Worm (Caenorhabditis elegans) whole organism, L4 larva: ENCODE measurements around the gene zfp-2.

Experiments
- F26F4.8 ChIP-seq: fragments of 200-800 bp; sonication (Bioruptor generic); conservative IDR thresholded peaks from 2 replicates; pipeline ENCODE4 v1.3.6; 2022; ENCODE audit warnings: missing genetic modification characterization, missing compliant biosample characterization
- F37D6.2 ChIP-seq: sonication (generic microtip); optimal IDR thresholded peaks from 2 replicates; lab custom pipeline; 2016; ENCODE audit warnings: mild to moderate bottlenecking, missing genetic modification characterization, missing compliant biosample characterization
- Y48G9A.11 ChIP-seq: fragments of 200-800 bp; sonication (Bioruptor generic); IDR thresholded peaks from 2 replicates; pipeline ENCODE4 v1.3.6; 2022; ENCODE audit warnings: missing genetic modification reagents, missing genetic modification characterization, missing compliant biosample characterization
- Y75B8A.6 ChIP-seq: fragments of 200-800 bp; sonication (Bioruptor generic); IDR thresholded peaks from 2 replicates; pipeline ENCODE4 v1.3.6; 2022; ENCODE audit warnings: missing genetic modification reagents, missing genetic modification characterization, missing compliant biosample characterization
- ZK337.2 ChIP-seq: fragments of 200-800 bp; sonication (Bioruptor generic); IDR thresholded peaks from 2 replicates; pipeline ENCODE4 v1.3.6; 2022; ENCODE audit warnings: missing genetic modification reagents, missing genetic modification characterization, missing compliant biosample characterization
- aha-1 ChIP-seq: fragments of 150-350 bp; peaks from one replicate; lab custom pipeline; 2014; ENCODE audit warnings: missing biosample characterization, missing genetic modification characterization
- ama-1 ChIP-seq: fragments of 150-350 bp; optimal IDR thresholded peaks from 2 replicates; lab custom pipeline; 2014; ENCODE audit warnings: inconsistent platforms, mixed read lengths
- ceh-28 ChIP-seq: fragments of 150-350 bp; optimal IDR thresholded peaks from 2 replicates; lab custom pipeline; 2014; ENCODE audit warnings: missing biosample characterization, missing genetic modification reagents, missing genetic modification characterization
- ceh-62 ChIP-seq: sonication (generic microtip); optimal IDR thresholded peaks from 2 replicates; lab custom pipeline; 2017; ENCODE audit warnings: missing biosample characterization, missing genetic modification characterization
- ces-1 ChIP-seq: fragments of 150-350 bp; sonication (generic microtip); optimal IDR thresholded peaks from 4 replicates; lab custom pipeline; 2014; ENCODE audit warnings: missing biosample characterization, missing genetic modification reagents, missing genetic modification characterization
- ctbp-1 ChIP-seq: fragments of 200-800 bp; sonication (Bioruptor generic); IDR thresholded peaks from 2 replicates; pipeline ENCODE4 v1.3.6; 2022; ENCODE audit warnings: missing genetic modification reagents, missing genetic modification characterization, missing compliant biosample characterization
- dpl-1 ChIP-seq: fragments of 150-350 bp; optimal IDR thresholded peaks from 2 replicates; lab custom pipeline; 2014; ENCODE audit warnings: missing biosample characterization, missing genetic modification reagents, missing genetic modification characterization
- gei-8 ChIP-seq: fragments of 200-800 bp; sonication (Bioruptor generic); optimal IDR thresholded peaks from 2 replicates; lab custom pipeline; 2018; ENCODE audit warnings: mild to moderate bottlenecking, missing genetic modification characterization, missing compliant biosample characterization
- hif-1 ChIP-seq, 2 experiments: sonication (generic microtip); optimal IDR thresholded peaks; 2 replicates each; lab custom pipeline; 2016 to 2017; ENCODE audit warnings: missing compliant biosample characterization in 2 of 2, missing genetic modification characterization in 2 of 2, missing genetic modification reagents in 2 of 2, missing genotype in 2 of 2, mild to moderate bottlenecking in 1 of 2
- hlh-11 ChIP-seq: fragments of 200-800 bp; sonication (Bioruptor generic); optimal IDR thresholded peaks from 2 replicates; lab custom pipeline; 2018; ENCODE audit warnings: mild to moderate bottlenecking, missing genetic modification characterization, missing compliant biosample characterization
- lim-7 ChIP-seq: fragments of 200-800 bp; sonication (Bioruptor generic); IDR thresholded peaks from 2 replicates; pipeline ENCODE4 v1.3.6; 2022; ENCODE audit warnings: missing genetic modification characterization, missing compliant biosample characterization
- lin-29 ChIP-seq: fragments of 200-800 bp; sonication (Bioruptor generic); IDR thresholded peaks from 2 replicates; pipeline ENCODE4 v1.3.6; 2022; ENCODE audit warnings: missing genetic modification reagents, missing genetic modification characterization, missing compliant biosample characterization
- lin-39 ChIP-seq: fragments of 150-350 bp; optimal IDR thresholded peaks from 2 replicates; lab custom pipeline; 2014; ENCODE audit warnings: missing biosample characterization, missing genetic modification reagents, missing genetic modification characterization
- mep-1 ChIP-seq: fragments of 150-350 bp; sonication (generic microtip); optimal IDR thresholded peaks from 3 replicates; lab custom pipeline; 2014; ENCODE audit warnings: missing biosample characterization, missing genetic modification characterization
- mes-2 ChIP-seq: sonication (generic microtip); optimal IDR thresholded peaks from 2 replicates; lab custom pipeline; 2016; ENCODE audit warnings: missing genotype, mild to moderate bottlenecking, missing genetic modification characterization, missing compliant biosample characterization; ENCODE audit not compliant: poor library complexity, severe bottlenecking
- nhr-10 ChIP-seq: fragments of 150-350 bp; optimal IDR thresholded peaks from 2 replicates; lab custom pipeline; 2014; ENCODE audit warnings: missing biosample characterization, missing genetic modification characterization
- nhr-237 ChIP-seq: sonication (generic microtip); optimal IDR thresholded peaks from 2 replicates; lab custom pipeline; 2017; ENCODE audit warnings: missing biosample characterization, missing genetic modification characterization
- nhr-42 ChIP-seq: fragments of 200-800 bp; sonication (Bioruptor generic); IDR thresholded peaks from 2 replicates; pipeline ENCODE4 v1.3.6; 2022; ENCODE audit warnings: missing genetic modification characterization, missing compliant biosample characterization
- nhr-6 ChIP-seq: fragments of 150-350 bp; optimal IDR thresholded peaks from 2 replicates; lab custom pipeline; 2014; ENCODE audit warnings: missing biosample characterization, missing genetic modification characterization
- nhr-77 ChIP-seq: fragments of 150-350 bp; optimal IDR thresholded peaks from 2 replicates; lab custom pipeline; 2014; ENCODE audit warnings: missing biosample characterization, missing genetic modification characterization
- rbr-2 ChIP-seq: sonication (generic microtip); optimal IDR thresholded peaks from 2 replicates; lab custom pipeline; 2016; ENCODE audit warnings: missing genotype, missing genetic modification characterization, missing compliant biosample characterization
- saeg-2 ChIP-seq: fragments of 200-800 bp; sonication (Bioruptor generic); IDR thresholded peaks from 2 replicates; pipeline ENCODE4 v1.3.6; 2022; ENCODE audit warnings: missing genetic modification reagents, missing genetic modification characterization, missing compliant biosample characterization
- sdz-12 ChIP-seq: fragments of 200-800 bp; sonication (Bioruptor generic); optimal IDR thresholded peaks from 2 replicates; lab custom pipeline; 2018; ENCODE audit warnings: mild to moderate bottlenecking, missing genetic modification characterization, missing compliant biosample characterization
- snpc-4 ChIP-seq: fragments of 150-350 bp; optimal IDR thresholded peaks from 2 replicates; lab custom pipeline; 2014; ENCODE audit warnings: missing biosample characterization, missing genetic modification characterization
- tra-1 ChIP-seq: fragments of 200-800 bp; sonication (Bioruptor generic); IDR thresholded peaks from 2 replicates; pipeline ENCODE4 v1.3.6; 2022; ENCODE audit warnings: missing genetic modification reagents, missing genetic modification characterization, missing compliant biosample characterization
- unc-130 ChIP-seq: sonication (generic microtip); optimal IDR thresholded peaks from 2 replicates; lab custom pipeline; 2016; ENCODE audit warnings: missing genetic modification reagents, missing genetic modification characterization, missing compliant biosample characterization
- unc-62 ChIP-seq, 3 experiments: fragments of 150-350 bp in 1 of 3; sonication (generic microtip); optimal IDR thresholded peaks in 2 of 3; peaks in 1 of 3; 1 replicate in 1 of 3; 2 replicates in 2 of 3; lab custom pipeline; 2014 to 2017; ENCODE audit warnings: missing biosample characterization in 3 of 3, missing genetic modification characterization in 3 of 3, missing genetic modification reagents in 3 of 3, missing genotype in 1 of 3
- vab-7 ChIP-seq: fragments of 200-800 bp; sonication (Bioruptor generic); IDR thresholded peaks from 2 replicates; pipeline ENCODE4 v1.3.6; 2022; ENCODE audit warnings: missing genetic modification reagents, missing genetic modification characterization, missing compliant biosample characterization
- zip-11 ChIP-seq: fragments of 200-800 bp; sonication (Bioruptor generic); IDR thresholded peaks from 2 replicates; pipeline ENCODE4 v1.3.6; 2022; ENCODE audit warnings: missing genetic modification characterization, missing compliant biosample characterization

The zfp-2 gene

DNA sequence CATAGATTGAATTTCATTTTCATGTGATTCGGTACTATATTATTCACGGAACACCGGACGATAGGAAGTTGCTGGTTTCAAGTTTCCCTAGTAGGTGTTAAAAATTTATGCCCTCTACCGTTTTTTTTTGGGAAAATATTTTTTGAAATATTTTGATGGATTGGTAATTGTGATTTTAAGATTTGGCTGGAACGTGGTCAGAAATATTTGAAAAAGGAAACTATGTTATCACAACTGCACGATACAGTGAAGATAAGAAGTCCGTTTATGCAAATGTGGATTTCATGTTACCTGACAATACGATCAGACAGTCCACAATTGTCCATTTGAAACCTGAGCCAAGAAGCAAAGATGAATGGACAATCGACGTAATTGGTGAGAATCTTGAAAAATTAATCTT, 34.5 kb upstream of the zfp-2 start, which contains the start of gene AH6.17:
AH6.17 (plus strand) TSS at position 185 of the 400 bp plus-strand sequence.
- TF ChIP-seq F26F4.8 (GFP tag; lab: Robert Waterston, UW) (no peak), aha-1 (tag; lab: Kevin White, UChicago) (peak; percentile 67), nhr-42 (GFP tag; lab: Robert Waterston, UW) (no peak), zip-11 (GFP tag; lab: Robert Waterston, UW) (no peak), saeg-2 (GFP tag; lab: Robert Waterston, UW) (no peak), nhr-77 (tag; lab: Kevin White, UChicago) (no peak), nhr-6 (tag; lab: Kevin White, UChicago) (no peak), unc-62 (GFP tag; optimal IDR thresholded peaks at IDR 0.05 in 1 of 2; lab: Kevin White, UChicago) (peak in 1 of 2 experiments; percentile 74), unc-62 (tag; optimal IDR thresholded peaks at IDR 0.05; lab: Kevin White, UChicago) (no peak), vab-7 (no peak), lin-39 (tag; lab: Kevin White, UChicago) (no peak), hif-1 (tag; optimal IDR thresholded peaks at IDR 0.05; lab: Kevin White, UChicago) (no peak)

DNA sequence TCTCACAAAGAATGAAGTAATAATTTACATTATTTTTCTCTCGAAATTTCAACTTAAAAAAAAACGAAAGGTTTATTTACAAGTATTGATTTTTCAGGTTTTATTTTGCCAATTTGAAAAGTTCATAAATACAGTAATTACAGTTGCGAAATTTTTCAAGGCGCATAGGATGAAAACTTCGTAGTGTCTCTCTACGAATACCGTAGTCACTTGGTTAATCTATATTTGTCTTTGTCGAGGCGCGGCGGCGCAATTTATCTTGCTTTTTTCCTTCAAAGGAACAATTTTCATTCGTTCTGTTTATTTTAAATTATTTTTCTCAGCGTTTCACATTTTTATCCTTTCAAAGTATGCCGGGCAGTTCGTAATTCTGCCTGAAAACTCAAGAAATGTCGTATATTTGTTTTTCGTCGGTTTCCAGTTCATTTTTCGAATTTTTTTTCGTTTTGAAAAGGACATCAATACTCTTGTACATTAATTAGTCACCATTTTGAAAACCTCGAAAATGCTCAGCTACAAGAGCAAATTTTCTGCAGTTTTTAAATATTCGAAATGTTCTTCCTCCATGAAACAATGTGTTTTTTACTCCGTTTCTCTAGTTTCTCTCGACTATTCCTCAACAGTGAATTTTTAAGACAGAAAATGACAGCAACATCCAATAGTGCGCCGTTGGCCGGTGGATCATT, 33.8 kb upstream of the zfp-2 start, which contains the start of gene mex-6:
mex-6 (plus strand) TSS at position 636 of the 686 bp plus-strand sequence.
- TF ChIP-seq hlh-11 (no peak), unc-130 (GFP tag; lab: Kevin White, UChicago) (peak; percentile 69), Y48G9A.11 (GFP tag; lab: Robert Waterston, UW) (peak; percentile 77)

DNA sequence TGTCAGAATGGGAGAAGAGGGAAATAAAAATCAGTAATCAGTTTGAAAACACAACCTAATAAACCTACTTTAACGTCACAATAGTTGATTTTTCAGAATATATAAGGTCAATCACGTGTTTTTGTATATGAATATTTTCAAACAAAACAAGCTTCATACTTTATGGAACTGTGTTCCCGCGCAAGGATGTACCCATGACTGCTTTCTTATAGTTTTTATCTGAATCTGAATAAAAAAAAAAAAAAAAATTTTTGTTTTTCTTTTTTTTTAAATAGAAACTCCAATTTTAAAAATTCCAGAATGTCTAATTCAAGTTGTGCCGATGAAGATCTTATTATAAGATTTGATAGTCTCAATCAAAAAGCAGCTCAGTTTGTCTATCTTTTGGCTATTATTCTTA, 29.0 kb upstream of the zfp-2 start, which contains the start of gene sra-2:
sra-2 (plus strand) TSS at position 301 of the 400 bp plus-strand sequence.
- TF ChIP-seq dpl-1 (no peak), unc-130 (GFP tag; lab: Kevin White, UChicago) (no peak), F37D6.2 (tag; lab: Kevin White, UChicago) (no peak), sdz-12 (GFP tag; lab: Kevin White, UChicago) (no peak), ceh-28 (tag; lab: Kevin White, UChicago) (no peak), ctbp-1 (GFP tag; lab: Robert Waterston, UW) (no peak), ZK337.2 (GFP tag; lab: Robert Waterston, UW) (no peak), mep-1 (tag; lab: Kevin White, UChicago) (no peak), nhr-10 (tag; lab: Kevin White, UChicago) (no peak), ama-1 (lab: Kevin White, UChicago) (no peak), ceh-62 (tag; lab: Kevin White, UChicago) (no peak), nhr-77 (tag; lab: Kevin White, UChicago) (no peak), vab-7 (no peak), lin-29 (GFP tag; lab: Robert Waterston, UW) (no peak), gei-8 (GFP tag; lab: Kevin White, UChicago) (no peak), snpc-4 (tag; lab: Kevin White, UChicago) (no peak), Y75B8A.6 (no peak), nhr-237 (no peak)

DNA sequence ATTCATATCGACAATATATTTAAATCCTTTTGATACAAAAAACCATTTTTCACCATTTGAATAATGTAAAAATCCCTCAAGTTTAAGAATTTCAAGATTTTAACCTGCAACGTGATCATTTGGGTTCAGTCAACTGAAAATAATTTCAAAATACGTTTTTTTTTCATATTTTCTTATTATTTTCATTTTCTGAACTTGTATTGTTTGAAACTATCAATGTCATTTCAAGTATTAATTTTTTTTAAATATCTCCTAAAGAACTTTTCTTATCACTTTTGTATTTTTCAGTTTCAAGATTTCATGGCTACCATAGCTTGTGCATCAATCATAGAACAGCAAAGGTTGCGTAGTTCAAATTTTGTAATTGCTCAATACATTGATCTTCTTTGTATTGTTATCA, 25.4 kb upstream of the zfp-2 start, which contains the start of gene sra-9:
sra-9 (plus strand) TSS at position 301 of the 400 bp plus-strand sequence.
- TF ChIP-seq zip-11 (GFP tag; lab: Robert Waterston, UW) (no peak), unc-130 (GFP tag; lab: Kevin White, UChicago) (no peak), ces-1 (GFP tag; lab: Kevin White, UChicago) (no peak), aha-1 (tag; lab: Kevin White, UChicago) (peak; percentile 52), mes-2 (no peak), rbr-2 (no peak), lim-7 (no peak), nhr-10 (tag; lab: Kevin White, UChicago) (no peak), tra-1 (GFP tag; lab: Robert Waterston, UW) (no peak)
